Worm (Caenorhabditis elegans): ENCODE results near the gene EEED8.15.

The EEED8.15 gene

DNA sequence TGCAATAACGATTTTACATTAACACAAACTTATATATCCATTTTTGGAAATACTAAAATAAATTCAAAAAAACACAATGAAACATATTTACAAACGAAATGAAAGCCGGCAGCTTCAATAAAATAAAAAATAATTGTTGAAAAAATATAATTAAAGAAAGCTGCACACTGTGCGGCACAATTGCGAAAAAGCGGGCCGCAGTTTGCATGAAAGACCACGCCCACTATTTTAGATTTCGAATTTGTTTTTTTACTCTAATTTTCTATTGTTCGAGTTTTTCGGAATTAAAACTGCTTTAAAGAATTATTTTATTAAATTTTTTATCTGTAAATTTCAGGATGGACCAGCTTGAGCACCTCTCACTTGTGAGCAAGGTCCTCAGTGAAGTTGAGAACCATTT, 19.8 kb upstream of the EEED8.15 start, which contains the start of gene mog-5 (continued):
- TF ChIP-seq che-1 (tag; optimal IDR thresholded peaks at IDR 0.05), result peak; percentile 21
- TF ChIP-seq hlh-13 (GFP tag; optimal IDR thresholded peaks at IDR 0.05), result no peak
- TF ChIP-seq nfya-1 (tag; optimal IDR thresholded peaks at IDR 0.05), result peak; percentile 32
- TF ChIP-seq pha-4 (tag; optimal IDR thresholded peaks at IDR 0.05), result no peak
- TF ChIP-seq ceh-9 (tag; optimal IDR thresholded peaks at IDR 0.05), result no peak
- TF ChIP-seq ceh-18 (tag; optimal IDR thresholded peaks at IDR 0.05), result no peak
- TF ChIP-seq ceh-31 (tag; optimal IDR thresholded peaks at IDR 0.05), result peak; percentile 11
- TF ChIP-seq fkh-10 (GFP tag; optimal IDR thresholded peaks at IDR 0.05), result no peak
- TF ChIP-seq ama-1 (optimal IDR thresholded peaks at IDR 0.05), result no peak
- peak; percentile 14 for TF ChIP-seq fax-1 (tag; optimal IDR thresholded peaks at IDR 0.05)
- TF ChIP-seq Y22D7AL.16 (tag; optimal IDR thresholded peaks at IDR 0.05), result no peak
- TF ChIP-seq hlh-6 (tag; optimal IDR thresholded peaks at IDR 0.05), result no peak
- TF ChIP-seq ceh-14 (tag; optimal IDR thresholded peaks at IDR 0.05), result peak; percentile 43
- no peak for TF ChIP-seq C08G9.2 (tag; optimal IDR thresholded peaks at IDR 0.05)
- no peak for TF ChIP-seq ceh-24 (tag; optimal IDR thresholded peaks at IDR 0.05)
- no peak for TF ChIP-seq dmd-4 (tag; optimal IDR thresholded peaks at IDR 0.05; ENCODE audit: borderline replicate concordance)

ce11 chrII:5407548-5407947, 11.5 kb upstream of the EEED8.15 start, which contains the start of gene clec-141:
TSS of gene clec-141 (minus strand) at chrII:5407648.
- TF ChIP-seq hlh-6 (tag; optimal IDR thresholded peaks at IDR 0.05) (no peak), hlh-30 (tag; optimal IDR thresholded peaks at IDR 0.05; ENCODE audit: insufficient read depth) (no peak), ets-4 (tag; optimal IDR thresholded peaks at IDR 0.05) (no peak), F13H6.1 (tag; optimal IDR thresholded peaks at IDR 0.05) (no peak), ceh-31 (tag; optimal IDR thresholded peaks at IDR 0.05) (no peak), T23F11.4 (GFP tag; optimal IDR thresholded peaks at IDR 0.05) (no peak), ceh-22 (tag; optimal IDR thresholded peaks at IDR 0.05) (no peak), ttx-3 (tag; optimal IDR thresholded peaks at IDR 0.05) (no peak), elt-2 (tag; optimal IDR thresholded peaks at IDR 0.05) (no peak), zip-5 (tag; optimal IDR thresholded peaks at IDR 0.05) (no peak)

DNA sequence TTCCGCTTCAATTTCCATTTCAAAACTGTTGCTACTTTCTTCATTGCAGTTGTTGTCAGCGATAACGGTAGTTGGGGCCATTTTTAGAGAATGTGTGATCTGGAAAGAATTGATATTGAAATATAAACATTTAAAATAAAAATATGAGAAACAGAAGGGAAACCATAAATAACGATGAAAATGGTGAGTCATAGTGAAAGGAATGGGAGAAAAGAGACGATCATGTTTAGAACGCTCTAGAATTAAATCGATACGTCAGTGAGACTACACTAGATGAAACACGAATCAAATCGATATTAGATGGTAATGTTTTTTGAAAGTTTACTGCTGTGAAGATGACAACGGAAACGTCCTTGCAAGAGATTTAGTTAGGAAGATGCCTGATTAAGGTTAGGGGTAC, 10.1 kb upstream of the EEED8.15 start, which contains the start of the genes EEED8.12 and EEED8.4:
TSS of gene EEED8.12 (minus strand) at position 101 of the 400 bp plus-strand sequence.
TSS of gene EEED8.4 (plus strand) at position 396 of the 400 bp plus-strand sequence.
- no peak for TF ChIP-seq unc-55 (GFP tag; optimal IDR thresholded peaks at IDR 0.05)
- TF ChIP-seq syd-9 (tag; optimal IDR thresholded peaks at IDR 0.05), result no peak
- TF ChIP-seq fax-1 (tag; optimal IDR thresholded peaks at IDR 0.05), result no peak
- TF ChIP-seq sox-2 (GFP tag; IDR thresholded peaks at IDR 0.05), result no peak
- TF ChIP-seq dve-1 (tag; optimal IDR thresholded peaks at IDR 0.05), result no peak
- TF ChIP-seq pha-2 (tag; optimal IDR thresholded peaks at IDR 0.05), result no peak
- no peak for TF ChIP-seq pqm-1 (tag; optimal IDR thresholded peaks at IDR 0.05)
- no peak for TF ChIP-seq ttx-3 (tag; optimal IDR thresholded peaks at IDR 0.05)
- TF ChIP-seq T23F11.4 (GFP tag; optimal IDR thresholded peaks at IDR 0.05), result no peak
- no peak for TF ChIP-seq pax-1 (tag; optimal IDR thresholded peaks at IDR 0.05)
- no peak for TF ChIP-seq hlh-13 (GFP tag; optimal IDR thresholded peaks at IDR 0.05)
- no peak for TF ChIP-seq sdc-2 (tag; optimal IDR thresholded peaks at IDR 0.05)
- TF ChIP-seq C08G9.2 (tag; optimal IDR thresholded peaks at IDR 0.05), result no peak
- no peak for TF ChIP-seq nhr-11 (tag; optimal IDR thresholded peaks at IDR 0.05)
- TF ChIP-seq fkh-10 (GFP tag; optimal IDR thresholded peaks at IDR 0.05), result no peak
- no peak for TF ChIP-seq gmeb-2 (tag; optimal IDR thresholded peaks at IDR 0.05)
- TF ChIP-seq mec-3 (tag; optimal IDR thresholded peaks at IDR 0.05; ENCODE audit: borderline replicate concordance), result no peak

- no peak for TF ChIP-seq hlh-30 (tag; optimal IDR thresholded peaks at IDR 0.05; ENCODE audit: insufficient read depth)
- no peak for TF ChIP-seq C08G9.2 (tag; optimal IDR thresholded peaks at IDR 0.05)
- TF ChIP-seq ceh-19 (GFP tag; optimal IDR thresholded peaks at IDR 0.05), result no peak
- TF ChIP-seq K02D7.2 (tag; optimal IDR thresholded peaks at IDR 0.05), result no peak
These were observed 6.6 kb upstream of the EEED8.15 start, which contains the start of the genes EEED8.13 and EEED8.18 for ce11 chrII:5412467-5412866. TSS of gene EEED8.13 (minus strand) at chrII:5412567. TSS of gene EEED8.18 (minus strand) at chrII:5412610.
